Fruit fly (Drosophila melanogaster): ENCODE measurements around the gene Atg4b.
A peak's percentile ranks its signal among the peaks of the same experiment; 100 is the strongest.

Gene Atg4b

dm6 chr3R:15332994-15333393, 23.7 kb downstream of the Atg4b start, which contains the start of the genes Fkbp39 and Cyfip (continued):
- TF ChIP-seq CG11504 (tag; optimal IDR thresholded peaks at IDR 0.05), result no peak
- no peak for TF ChIP-seq CkIIα-i1 (GFP tag; IDR thresholded peaks at IDR 0.05)
- TF ChIP-seq dysf (GFP tag; IDR thresholded peaks at IDR 0.05), result 0 out of 3 replicates have a peak, but pooled peaks have one; percentile 21
- peak; percentile 99 for TF ChIP-seq Dref (GFP tag; IDR thresholded peaks at IDR 0.05)
- TF ChIP-seq CG3847 (GFP tag; IDR thresholded peaks at IDR 0.05), result peak; percentile 69
- TF ChIP-seq zfh2 (GFP tag; optimal IDR thresholded peaks at IDR 0.05), result peak; percentile 76
- TF ChIP-seq Xbp1 (GFP tag; optimal IDR thresholded peaks at IDR 0.05), result peak; percentile 65
- no peak for TF ChIP-seq CG10209 (GFP tag; optimal IDR thresholded peaks at IDR 0.05)
- TF ChIP-seq HLH54F (GFP tag; optimal IDR thresholded peaks at IDR 0.05), result peak; percentile 64
- peak; percentile 70; the same call in 1 of the 2 replicates for TF ChIP-seq rib (GFP tag; IDR thresholded peaks at IDR 0.05)
- TF ChIP-seq NfI (GFP tag; optimal IDR thresholded peaks at IDR 0.05), result peak; percentile 34
- TF ChIP-seq gfzf (GFP tag; optimal IDR thresholded peaks at IDR 0.05), result peak; percentile 98
- TF ChIP-seq sisA (GFP tag; IDR thresholded peaks at IDR 0.05), result no peak; the same call in 1 of the 2 replicates
- TF ChIP-seq sqz (GFP tag; optimal IDR thresholded peaks at IDR 0.05), result no peak
- TF ChIP-seq lbe (GFP tag; optimal IDR thresholded peaks at IDR 0.05), result no peak
- TF ChIP-seq CrebB (tag; optimal IDR thresholded peaks at IDR 0.05), result peak; percentile 43
- TF ChIP-seq CG7987 (GFP tag; optimal IDR thresholded peaks at IDR 0.05), result peak; percentile 56
- no peak for TF ChIP-seq Trl (optimal IDR thresholded peaks at IDR 0.05)
- TF ChIP-seq Trl (GFP tag; optimal IDR thresholded peaks at IDR 0.05), result peak; percentile 74
- TF ChIP-seq ac (GFP tag; optimal IDR thresholded peaks at IDR 0.05), result no peak
- no peak for TF ChIP-seq CG1233 (GFP tag; optimal IDR thresholded peaks at IDR 0.05)
- TF ChIP-seq Deaf1 (tag; optimal IDR thresholded peaks at IDR 0.05), result no peak
- TF ChIP-seq Bdp1 (GFP tag; optimal IDR thresholded peaks at IDR 0.05), result peak; percentile 19
- TF ChIP-seq cg (GFP tag; optimal IDR thresholded peaks at IDR 0.05), result peak; percentile 47
- no peak for TF ChIP-seq tio (GFP tag; optimal IDR thresholded peaks at IDR 0.05)
- TF ChIP-seq fru (optimal IDR thresholded peaks at IDR 0.05), result no peak
- TF ChIP-seq hb (GFP tag; IDR thresholded peaks at IDR 0.05; ENCODE audit: partially characterized antibody), result peak; percentile 70; the same call in 1 of the 3 replicates
- peak; percentile 77 for TF ChIP-seq unc-4 (GFP tag; IDR thresholded peaks at IDR 0.05; ENCODE audit: partially characterized antibody)
- TF ChIP-seq Hmr (GFP tag; optimal IDR thresholded peaks at IDR 0.05), result peak; percentile 78
- TF ChIP-seq Drgx (GFP tag; IDR thresholded peaks at IDR 0.05), result no peak
- TF ChIP-seq Scr (GFP tag; IDR thresholded peaks at IDR 0.05; ENCODE audit: partially characterized antibody), result peak; percentile 68
- TF ChIP-seq CG43689 (GFP tag; IDR thresholded peaks at IDR 0.05), result no peak
- TF ChIP-seq CG8281 (tag; optimal IDR thresholded peaks at IDR 0.05), result no peak
- TF ChIP-seq GATAe (GFP tag; conservative IDR thresholded peaks at IDR 0.05), result no peak
- TF ChIP-seq inv (GFP tag; IDR thresholded peaks at IDR 0.05; ENCODE audit: partially characterized antibody), result peak; percentile 59
- no peak for TF ChIP-seq Nf-YA (GFP tag; IDR thresholded peaks at IDR 0.05)
- peak; percentile 45 for TF ChIP-seq CG18619 (GFP tag; optimal IDR thresholded peaks at IDR 0.05)
- TF ChIP-seq CG15696 (tag; optimal IDR thresholded peaks at IDR 0.05), result no peak
- TF ChIP-seq Meics (GFP tag; optimal IDR thresholded peaks at IDR 0.05), result peak; percentile 36
- TF ChIP-seq shn (GFP tag; optimal IDR thresholded peaks at IDR 0.05), result peak; percentile 49
- no peak for TF ChIP-seq CG3281 (GFP tag; optimal IDR thresholded peaks at IDR 0.05)
- TF ChIP-seq gcm2 (GFP tag; optimal IDR thresholded peaks at IDR 0.05), result peak; percentile 14
- peak; percentile 27 for TF ChIP-seq zf30C (GFP tag; optimal IDR thresholded peaks at IDR 0.05)
- TF ChIP-seq h (optimal IDR thresholded peaks at IDR 0.05), result no peak
- no peak for TF ChIP-seq CG1832 (GFP tag; optimal IDR thresholded peaks at IDR 0.05)
- peak; percentile 80 for TF ChIP-seq HLH4C (GFP tag; IDR thresholded peaks at IDR 0.05; ENCODE audit: partially characterized antibody)
- no peak for TF ChIP-seq Hey (tag; optimal IDR thresholded peaks at IDR 0.05)
- TF ChIP-seq Tbp (GFP tag; optimal IDR thresholded peaks at IDR 0.05), result no peak
- TF ChIP-seq exex (tag; optimal IDR thresholded peaks at IDR 0.05), result no peak
- TF ChIP-seq CG31441 (GFP tag; IDR thresholded peaks at IDR 0.05), result no peak
- no peak for TF ChIP-seq sima (GFP tag; optimal IDR thresholded peaks at IDR 0.05)
- no peak for TF ChIP-seq CG15269 (tag; optimal IDR thresholded peaks at IDR 0.05)
